Fruit fly (Drosophila melanogaster) whole organism, pupa: ENCODE data around the gene stas.

ENCODE experiments used
- CG32121 ChIP-seq: fragments of 200-800 bp; sonication (Bioruptor generic); IDR thresholded peaks from 2 replicates; pipeline ENCODE4 v1.3.6; 2022; ENCODE audit warnings: missing biosample characterization, missing genetic modification characterization
- CG8159 ChIP-seq: fragments of 200-800 bp; sonication (Bioruptor generic); optimal IDR thresholded peaks from 3 replicates; lab custom pipeline; 2018; ENCODE audit warnings: missing biosample characterization, mild to moderate bottlenecking, missing genetic modification characterization, moderate library complexity
- EcR ChIP-seq: fragments of 200-800 bp; sonication (Bioruptor generic); optimal IDR thresholded peaks from 3 replicates; lab custom pipeline; 2019; ENCODE audit warnings: missing biosample characterization, missing genetic modification characterization, mild to moderate bottlenecking, moderate library complexity, missing genetic modification reagents
- Ets98B ChIP-seq: fragments of 200-800 bp; sonication (Bioruptor generic); IDR thresholded peaks from 2 replicates; pipeline ENCODE4 v1.3.6; 2022; ENCODE audit warnings: missing biosample characterization, missing genetic modification characterization
- gl ChIP-seq: fragments of 200-800 bp; sonication (Bioruptor generic); optimal IDR thresholded peaks from 2 replicates; lab custom pipeline; 2018; ENCODE audit warnings: missing biosample characterization, mild to moderate bottlenecking, missing genetic modification characterization

dm6 chrX:17582650-17583049 is 45.0 kb downstream of the stas start:
- TF ChIP-seq EcR (GFP tag; lab: Kevin White, UChicago) (no peak), Ets98B (no peak), CG8159 (tag; lab: Kevin White, UChicago) (no peak), gl (tag; lab: Kevin White, UChicago) (no peak), CG32121 (GFP tag; lab: Robert Waterston, UW) (no peak)
